Worm (Caenorhabditis elegans) whole organism, early embryonic: ENCODE results near the gene W05B2.2.

Source experiments
- ceh-13 ChIP-seq: fragments of 200-800 bp; sonication (Bioruptor generic); optimal IDR thresholded peaks from 2 replicates; lab custom pipeline; 2018; ENCODE audit warnings: mild to moderate bottlenecking, missing genetic modification characterization, missing compliant biosample characterization
- ets-7 ChIP-seq: sonication (generic microtip); optimal IDR thresholded peaks from 2 replicates; lab custom pipeline; 2016; ENCODE audit warnings: missing genotype, missing genetic modification characterization, missing compliant biosample characterization
- hmbx-1 ChIP-seq: sonication (generic microtip); optimal IDR thresholded peaks from 2 replicates; lab custom pipeline; 2016; ENCODE audit warnings: mild to moderate bottlenecking, missing genetic modification characterization, missing compliant biosample characterization
- hnd-1 ChIP-seq: sonication (generic microtip); optimal IDR thresholded peaks from 2 replicates; lab custom pipeline; 2016; ENCODE audit warnings: missing genetic modification characterization, missing compliant biosample characterization
- tbx-37 ChIP-seq: fragments of 200-800 bp; sonication (Bioruptor generic); conservative IDR thresholded peaks from 2 replicates; pipeline ENCODE4 v1.3.6; 2022; ENCODE audit warnings: missing genetic modification reagents, missing genetic modification characterization, missing compliant biosample characterization

DNA sequence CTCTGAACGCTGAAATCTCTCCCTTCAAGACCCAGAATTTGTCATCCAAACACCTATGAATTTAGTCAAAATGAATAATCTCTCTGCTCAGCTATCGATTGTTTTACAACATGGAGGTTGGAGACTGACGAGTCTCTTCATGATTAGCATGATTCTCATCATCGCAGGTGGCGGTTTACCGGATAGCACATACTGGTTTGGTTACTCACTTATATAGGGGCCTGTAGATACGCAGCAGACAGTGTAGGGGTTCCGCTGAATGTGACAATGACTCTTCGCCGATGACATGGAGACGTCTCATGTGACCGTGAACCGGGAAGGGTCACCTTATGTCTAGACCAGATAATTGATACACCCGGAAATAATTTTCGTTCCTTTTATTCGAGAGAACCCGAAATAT lies 9.7 kb upstream of the W05B2.2 start:
- no peak for TF ChIP-seq ets-7
- TF ChIP-seq tbx-37 (GFP tag; lab: Robert Waterston, UW): no peak
- TF ChIP-seq hnd-1 (tag; lab: Kevin White, UChicago): no peak
- no peak for TF ChIP-seq hmbx-1 (tag; lab: Kevin White, UChicago)
- no peak for TF ChIP-seq ceh-13 (GFP tag; lab: Kevin White, UChicago)
